Worm (Caenorhabditis elegans): ENCODE results near the gene btb-19.

DNA sequence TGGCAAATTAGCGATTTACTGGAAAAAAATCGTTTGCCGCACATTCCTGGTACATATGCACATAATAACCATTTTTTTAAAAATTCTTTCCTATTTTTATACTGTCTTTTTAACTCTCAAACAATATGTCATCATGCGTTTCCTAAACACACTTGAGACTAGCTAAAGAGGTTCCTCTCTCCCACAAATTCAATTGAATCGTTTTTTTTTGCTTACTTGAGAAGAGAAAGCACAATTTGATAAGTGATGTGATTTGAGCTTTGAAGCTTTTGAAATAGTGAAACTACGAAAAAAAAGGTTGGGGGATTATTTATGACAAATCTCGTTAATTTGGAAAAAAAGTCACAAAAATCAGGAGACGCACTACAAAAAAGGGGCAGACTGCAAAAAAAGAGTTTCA, 33.1 kb upstream of the btb-19 start:
- no peak for TF ChIP-seq zag-1 (tag; optimal IDR thresholded peaks at IDR 0.05)
- TF ChIP-seq blmp-1 (tag; optimal IDR thresholded peaks at IDR 0.05; ENCODE audit: insufficient read depth): no peak
- no peak for TF ChIP-seq nhr-11 (tag; optimal IDR thresholded peaks at IDR 0.05)
- TF ChIP-seq nhr-10 (tag; optimal IDR thresholded peaks at IDR 0.05): no peak
- TF ChIP-seq elt-3 (tag; optimal IDR thresholded peaks at IDR 0.05): no peak
- no peak for TF ChIP-seq ceh-16 (tag; optimal IDR thresholded peaks at IDR 0.05)
- TF ChIP-seq unc-62 (GFP tag; optimal IDR thresholded peaks at IDR 0.05): no peak
- TF ChIP-seq ztf-4 (tag; optimal IDR thresholded peaks at IDR 0.05): no peak
- no peak for TF ChIP-seq F13H6.1 (tag; optimal IDR thresholded peaks at IDR 0.05)
- TF ChIP-seq nhr-25 (tag; optimal IDR thresholded peaks at IDR 0.05): no peak
